Worm (Caenorhabditis elegans) whole organism, midembryonic: ENCODE results near the gene sgk-1.

ENCODE experiments used
- T22C8.4 ChIP-seq: fragments of 200-800 bp; sonication (Bioruptor generic); IDR thresholded peaks from 2 replicates; pipeline ENCODE4 v1.3.6; 2022; ENCODE audit warnings: missing genetic modification characterization, missing compliant biosample characterization
- cog-1 ChIP-seq: sonication (generic microtip); optimal IDR thresholded peaks from 2 replicates; lab custom pipeline; 2016; ENCODE audit warnings: missing genetic modification characterization, missing compliant biosample characterization
- flt-1 ChIP-seq: fragments of 200-800 bp; sonication (Bioruptor generic); IDR thresholded peaks from 2 replicates; pipeline ENCODE4 v1.3.6; 2022; ENCODE audit warnings: missing genetic modification characterization, missing compliant biosample characterization
- med-1 ChIP-seq: sonication (generic microtip); optimal IDR thresholded peaks from 2 replicates; lab custom pipeline; 2017; ENCODE audit warnings: missing genetic modification characterization, mild to moderate bottlenecking, missing compliant biosample characterization, antibody characterized with exemption, missing genetic modification reagents; ENCODE audit not compliant: insufficient read depth
- ref-1 ChIP-seq: fragments of 200-800 bp; sonication (Bioruptor generic); conservative IDR thresholded peaks from 2 replicates; pipeline ENCODE4 v1.3.6; 2022; ENCODE audit warnings: missing genetic modification reagents, missing genetic modification characterization, missing compliant biosample characterization
- tab-1 ChIP-seq: fragments of 200-800 bp; sonication (Bioruptor generic); IDR thresholded peaks from 2 replicates; pipeline ENCODE4 v1.3.6; 2022; ENCODE audit warnings: missing genetic modification characterization, missing compliant biosample characterization
- ztf-23 ChIP-seq: fragments of 200-800 bp; sonication (Bioruptor generic); IDR thresholded peaks from 2 replicates; pipeline ENCODE4 v1.3.6; 2022; ENCODE audit warnings: missing genetic modification reagents, missing genetic modification characterization, missing compliant biosample characterization
- ztf-29 ChIP-seq: fragments of 200-800 bp; sonication (Bioruptor generic); IDR thresholded peaks from 2 replicates; pipeline ENCODE4 v1.3.6; 2022; ENCODE audit warnings: missing genetic modification reagents, missing genetic modification characterization, missing compliant biosample characterization

- TF ChIP-seq tab-1 = no peak
- no peak for TF ChIP-seq T22C8.4 (GFP tag; lab: Robert Waterston, UW)
- TF ChIP-seq ztf-29 (GFP tag; lab: Robert Waterston, UW) = no peak
- TF ChIP-seq flt-1 (GFP tag; lab: Robert Waterston, UW) = no peak
- no peak for TF ChIP-seq ztf-23 (GFP tag; lab: Robert Waterston, UW)
- TF ChIP-seq med-1 (GFP tag; lab: Kevin White, UChicago) = no peak
- TF ChIP-seq ref-1 (GFP tag; lab: Robert Waterston, UW) = no peak
- no peak for TF ChIP-seq cog-1 (tag; lab: Kevin White, UChicago)
These were observed 17.1 kb downstream of the sgk-1 start, which contains the start of gene W10G6.1 for ce11 chrX:16244764-16245244.
